Fruit fly (Drosophila melanogaster) whole organism, embryonic: ENCODE data around the gene CG43354.

ENCODE experiments used
- BEAF-32 ChIP-seq: fragments of 200-800 bp; sonication (Bioruptor generic); optimal IDR thresholded peaks from 3 replicates; lab custom pipeline; 2017; ENCODE audit warnings: missing biosample characterization, missing genetic modification characterization, mild to moderate bottlenecking, moderate library complexity, missing genetic modification reagents
- CG10979 ChIP-seq: fragments of 200-800 bp; sonication (Bioruptor generic); optimal IDR thresholded peaks from 2 replicates; lab custom pipeline; 2018; ENCODE audit warnings: missing biosample characterization, mild to moderate bottlenecking, missing genetic modification characterization, moderate library complexity
- CG11504 ChIP-seq: fragments of 200-800 bp; sonication (Bioruptor generic); optimal IDR thresholded peaks from 3 replicates; lab custom pipeline; 2019; ENCODE audit warnings: missing biosample characterization, mild to moderate bottlenecking, missing genetic modification characterization, moderate library complexity
- CG13894 ChIP-seq: fragments of 200-800 bp; sonication (Bioruptor generic); optimal IDR thresholded peaks from 3 replicates; lab custom pipeline; 2018; ENCODE audit warnings: missing biosample characterization, mild to moderate bottlenecking, missing genetic modification characterization, moderate library complexity
- CG14965 ChIP-seq: fragments of 200-800 bp; sonication (Bioruptor generic); optimal IDR thresholded peaks from 2 replicates; lab custom pipeline; 2016; ENCODE audit warnings: missing biosample characterization, missing genetic modification characterization, borderline replicate concordance
- CG17361 ChIP-seq: fragments of 200-800 bp; sonication (Bioruptor generic); IDR thresholded peaks from 3 replicates; pipeline ENCODE4 v1.3.6; 2022; ENCODE audit warnings: missing biosample characterization, missing genetic modification characterization
- CG17802 ChIP-seq: fragments of 200-800 bp; sonication (Bioruptor generic); optimal IDR thresholded peaks from 2 replicates; lab custom pipeline; 2018; ENCODE audit warnings: missing biosample characterization, mild to moderate bottlenecking, missing genetic modification characterization, moderate library complexity
- CG1792 ChIP-seq: fragments of 200-800 bp; sonication (Bioruptor generic); optimal IDR thresholded peaks from 2 replicates; lab custom pipeline; 2016; ENCODE audit warnings: missing biosample characterization, missing genetic modification characterization
- CG18599 ChIP-seq: fragments of 200-800 bp; sonication (Bioruptor generic); optimal IDR thresholded peaks from 3 replicates; lab custom pipeline; 2017; ENCODE audit warnings: missing biosample characterization, missing genetic modification characterization, mild to moderate bottlenecking, moderate library complexity, missing genetic modification reagents
- CG2199 ChIP-seq: fragments of 200-800 bp; sonication (Bioruptor generic); IDR thresholded peaks from 3 replicates; pipeline ENCODE4 v1.3.6; 2022; ENCODE audit warnings: missing biosample characterization, missing genetic modification characterization
- CG33557 ChIP-seq: fragments of 200-800 bp; sonication (Bioruptor generic); optimal IDR thresholded peaks from 2 replicates; lab custom pipeline; 2019; ENCODE audit warnings: missing biosample characterization, mild to moderate bottlenecking, missing genetic modification characterization, moderate library complexity
- CG3407 ChIP-seq: fragments of 200-800 bp; sonication (Bioruptor generic); optimal IDR thresholded peaks from 2 replicates; lab custom pipeline; 2018; ENCODE audit warnings: missing biosample characterization, mild to moderate bottlenecking, missing genetic modification characterization
- CG6272 ChIP-seq: fragments of 200-800 bp; sonication (Bioruptor generic); IDR thresholded peaks from 2 replicates; pipeline ENCODE4 v1.3.6; 2022; ENCODE audit warnings: missing biosample characterization, missing genetic modification characterization
- CG6683 ChIP-seq: fragments of 200-800 bp; sonication (Bioruptor generic); optimal IDR thresholded peaks from 2 replicates; lab custom pipeline; 2017; ENCODE audit warnings: missing biosample characterization, mild to moderate bottlenecking, missing genetic modification characterization, missing genetic modification reagents
- CG7928 ChIP-seq: fragments of 200-800 bp; sonication (Bioruptor generic); optimal IDR thresholded peaks from 2 replicates; lab custom pipeline; 2017; ENCODE audit warnings: missing biosample characterization, mild to moderate bottlenecking, missing genetic modification characterization
- CG8388 ChIP-seq: fragments of 200-800 bp; sonication (Bioruptor generic); optimal IDR thresholded peaks from 2 replicates; lab custom pipeline; 2019; ENCODE audit warnings: missing biosample characterization, mild to moderate bottlenecking, missing genetic modification characterization, moderate library complexity
- CG9215 ChIP-seq: fragments of 200-800 bp; sonication (Bioruptor generic); IDR thresholded peaks from 2 replicates; pipeline ENCODE4 v1.3.6; 2022; ENCODE audit warnings: missing biosample characterization, missing genetic modification characterization
- CG9609 ChIP-seq: fragments of 200-800 bp; sonication (Bioruptor generic); optimal IDR thresholded peaks from 3 replicates; lab custom pipeline; 2016; ENCODE audit warnings: missing biosample characterization, missing genetic modification characterization
- CG9797 ChIP-seq: fragments of 200-800 bp; sonication (Bioruptor generic); optimal IDR thresholded peaks from 3 replicates; lab custom pipeline; 2018; ENCODE audit warnings: missing biosample characterization, mild to moderate bottlenecking, missing genetic modification characterization
- CG9932 ChIP-seq: fragments of 200-800 bp; sonication (Bioruptor generic); IDR thresholded peaks from 2 replicates; pipeline ENCODE4 v1.3.6; 2022; ENCODE audit warnings: missing biosample characterization, missing genetic modification characterization
- Chrac-16 ChIP-seq: fragments of 200-800 bp; sonication (Bioruptor generic); optimal IDR thresholded peaks from 3 replicates; lab custom pipeline; 2016; ENCODE audit warnings: missing biosample characterization, missing genetic modification characterization
- CoRest ChIP-seq: fragments of 200-800 bp; sonication (Bioruptor generic); optimal IDR thresholded peaks from 3 replicates; lab custom pipeline; 2018; ENCODE audit warnings: missing biosample characterization, mild to moderate bottlenecking, missing genetic modification characterization, moderate library complexity
- Dad ChIP-seq: fragments of 200-800 bp; sonication (Bioruptor generic); optimal IDR thresholded peaks from 3 replicates; lab custom pipeline; 2016; ENCODE audit warnings: missing biosample characterization, missing genetic modification characterization
- Dp ChIP-seq: fragments of 200-800 bp; sonication (Bioruptor generic); optimal IDR thresholded peaks from 2 replicates; lab custom pipeline; 2018; ENCODE audit warnings: missing biosample characterization, mild to moderate bottlenecking, missing genetic modification characterization, moderate library complexity
- Drgx ChIP-seq: fragments of 200-800 bp; sonication (Bioruptor generic); IDR thresholded peaks from 2 replicates; pipeline ENCODE4 v1.3.6; 2022; ENCODE audit warnings: missing biosample characterization, missing genetic modification characterization
- Ets65A ChIP-seq: fragments of 200-800 bp; sonication (Bioruptor generic); peaks from one replicate; lab custom pipeline; 2016; ENCODE audit warnings: missing biosample characterization, missing genetic modification characterization
- Hr51 ChIP-seq, 2 experiments: fragments of 200-800 bp; sonication (Bioruptor generic); optimal IDR thresholded peaks; 2 replicates in 1 of 2; 3 replicates in 1 of 2; lab custom pipeline; 2016 to 2018; ENCODE audit warnings: missing biosample characterization in 2 of 2, missing genetic modification characterization in 2 of 2, mild to moderate bottlenecking in 1 of 2, moderate library complexity in 1 of 2
- MESR4 ChIP-seq: fragments of 200-800 bp; sonication (Bioruptor generic); optimal IDR thresholded peaks from 2 replicates; lab custom pipeline; 2018; ENCODE audit warnings: missing biosample characterization, mild to moderate bottlenecking, missing genetic modification characterization, moderate library complexity
- Mes4 ChIP-seq: fragments of 200-800 bp; sonication (Bioruptor generic); optimal IDR thresholded peaks from 2 replicates; lab custom pipeline; 2016; ENCODE audit warnings: missing biosample characterization, missing genetic modification characterization
- Nf-YB ChIP-seq: fragments of 200-800 bp; sonication (Bioruptor generic); optimal IDR thresholded peaks from 3 replicates; lab custom pipeline; 2019; ENCODE audit warnings: missing biosample characterization, mild to moderate bottlenecking, missing genetic modification characterization, moderate library complexity
- Ravus ChIP-seq: fragments of 200-800 bp; sonication (Bioruptor generic); IDR thresholded peaks from 2 replicates; pipeline ENCODE4 v1.3.6; 2022; ENCODE audit warnings: missing biosample characterization, missing genetic modification characterization
- Rfx ChIP-seq: fragments of 200-800 bp; sonication (Bioruptor generic); IDR thresholded peaks from 2 replicates; pipeline ENCODE4 v1.3.6; 2022; ENCODE audit warnings: missing biosample characterization, missing genetic modification characterization
- Six4 ChIP-seq: fragments of 200-800 bp; sonication (Bioruptor generic); optimal IDR thresholded peaks from 2 replicates; lab custom pipeline; 2016; ENCODE audit warnings: missing biosample characterization, missing genetic modification characterization
- Sry-β ChIP-seq: fragments of 200-800 bp; sonication (Bioruptor generic); optimal IDR thresholded peaks from 2 replicates; lab custom pipeline; 2018; ENCODE audit warnings: missing biosample characterization, mild to moderate bottlenecking, missing genetic modification characterization, moderate library complexity
- abd-A ChIP-seq: fragments of 200-800 bp; sonication (Bioruptor generic); optimal IDR thresholded peaks from 3 replicates; lab custom pipeline; 2019; ENCODE audit warnings: missing biosample characterization, mild to moderate bottlenecking, missing genetic modification characterization, moderate library complexity
- br ChIP-seq: fragments of >200 bp; optimal IDR thresholded peaks from 2 replicates; lab custom pipeline; 2017
- dm ChIP-seq: fragments of 200-800 bp; sonication (Bioruptor generic); optimal IDR thresholded peaks from 3 replicates; lab custom pipeline; 2016; ENCODE audit warnings: missing biosample characterization, missing genetic modification characterization
- fd96Cb ChIP-seq: fragments of 200-800 bp; sonication (Bioruptor generic); optimal IDR thresholded peaks from 2 replicates; lab custom pipeline; 2018; ENCODE audit warnings: missing biosample characterization, mild to moderate bottlenecking, missing genetic modification characterization, moderate library complexity
- gt ChIP-seq: fragments of 200-800 bp; sonication (Bioruptor generic); IDR thresholded peaks from 2 replicates; pipeline ENCODE4 v1.3.6; 2022; ENCODE audit warnings: missing biosample characterization, missing genetic modification characterization
- jumu ChIP-seq: fragments of 200-800 bp; sonication (Bioruptor generic); optimal IDR thresholded peaks from 3 replicates; lab custom pipeline; 2016; ENCODE audit warnings: missing biosample characterization, missing genetic modification characterization
- lola ChIP-seq, 3 experiments: fragments of >200 bp in 2 of 3; fragments of 200-800 bp in 1 of 3; sonication (Bioruptor generic) in 1 of 3; optimal IDR thresholded peaks; 2 replicates each; lab custom pipeline; 2017 to 2019; ENCODE audit warnings: missing biosample characterization in 3 of 3, missing genetic modification characterization in 3 of 3, mild to moderate bottlenecking in 1 of 3, moderate library complexity in 1 of 3
- mirr ChIP-seq: fragments of 200-800 bp; sonication (Bioruptor generic); optimal IDR thresholded peaks from 3 replicates; lab custom pipeline; 2018; ENCODE audit warnings: missing biosample characterization, mild to moderate bottlenecking, missing genetic modification characterization
- nerfin-1 ChIP-seq: fragments of 200-800 bp; sonication (Bioruptor generic); optimal IDR thresholded peaks from 3 replicates; lab custom pipeline; 2019; ENCODE audit warnings: missing biosample characterization, mild to moderate bottlenecking, missing genetic modification characterization, moderate library complexity
- psq ChIP-seq: fragments of 200-800 bp; sonication (Bioruptor generic); optimal IDR thresholded peaks from 2 replicates; lab custom pipeline; 2017; ENCODE audit warnings: missing biosample characterization, missing genetic modification characterization
- slbo ChIP-seq: fragments of 200-800 bp; sonication (Bioruptor generic); IDR thresholded peaks from 2 replicates; pipeline ENCODE4 v1.3.6; 2022; ENCODE audit warnings: missing biosample characterization, missing genetic modification characterization
- tll ChIP-seq, 2 experiments: fragments of 200-800 bp in 1 of 2; fragments of >200 bp in 1 of 2; sonication (Bioruptor generic) in 1 of 2; optimal IDR thresholded peaks; 2 replicates each; lab custom pipeline; 2017 to 2019; ENCODE audit warnings: missing biosample characterization in 2 of 2, missing genetic modification characterization in 2 of 2, mild to moderate bottlenecking in 1 of 2, moderate library complexity in 1 of 2
- toy ChIP-seq: fragments of 200-800 bp; sonication (Bioruptor generic); IDR thresholded peaks from 2 replicates; pipeline ENCODE4 v1.3.6; 2022; ENCODE audit warnings: missing biosample characterization, missing genetic modification characterization
- yki ChIP-seq: fragments of >200 bp; optimal IDR thresholded peaks from 3 replicates; lab custom pipeline; 2018

Gene CG43354

DNA sequence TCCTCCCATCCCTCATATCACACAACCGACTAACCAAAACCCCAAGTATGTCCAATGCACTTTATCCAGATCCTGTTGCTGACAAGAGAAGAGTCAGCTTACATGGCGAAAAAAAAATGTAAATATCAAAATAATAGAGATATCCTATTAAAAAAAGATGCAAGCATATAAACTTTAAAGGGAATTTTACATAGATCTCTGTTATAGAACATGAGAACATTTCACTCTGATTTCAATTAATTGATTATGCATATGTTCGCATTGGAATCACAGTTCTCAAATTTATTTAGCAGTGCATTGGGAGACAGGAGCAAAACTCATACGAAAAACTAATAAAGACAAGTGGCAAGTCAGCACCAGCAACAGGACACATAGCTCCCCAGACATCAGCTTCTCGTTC lies 1.4 kb downstream of the CG43354 start (continued):
- no peak for TF ChIP-seq CG9609 (GFP tag; lab: Kevin White, UChicago)
- TF ChIP-seq CG8388, result no peak
- TF ChIP-seq CG14965, result no peak
- TF ChIP-seq Hr51 (GFP tag; optimal IDR thresholded peaks at IDR 0.05; lab: Kevin White, UChicago), result peak in 1 of 2 experiments; percentile 26
- TF ChIP-seq Dad (GFP tag; lab: Kevin White, UChicago), result no peak
- TF ChIP-seq lola (GFP tag; optimal IDR thresholded peaks at IDR 0.05; lab: Kevin White, UChicago), result peak in 1 of 3 experiments; percentile 0
- peak; percentile 32 for TF ChIP-seq Ets65A (GFP tag; lab: Kevin White, UChicago)

DNA sequence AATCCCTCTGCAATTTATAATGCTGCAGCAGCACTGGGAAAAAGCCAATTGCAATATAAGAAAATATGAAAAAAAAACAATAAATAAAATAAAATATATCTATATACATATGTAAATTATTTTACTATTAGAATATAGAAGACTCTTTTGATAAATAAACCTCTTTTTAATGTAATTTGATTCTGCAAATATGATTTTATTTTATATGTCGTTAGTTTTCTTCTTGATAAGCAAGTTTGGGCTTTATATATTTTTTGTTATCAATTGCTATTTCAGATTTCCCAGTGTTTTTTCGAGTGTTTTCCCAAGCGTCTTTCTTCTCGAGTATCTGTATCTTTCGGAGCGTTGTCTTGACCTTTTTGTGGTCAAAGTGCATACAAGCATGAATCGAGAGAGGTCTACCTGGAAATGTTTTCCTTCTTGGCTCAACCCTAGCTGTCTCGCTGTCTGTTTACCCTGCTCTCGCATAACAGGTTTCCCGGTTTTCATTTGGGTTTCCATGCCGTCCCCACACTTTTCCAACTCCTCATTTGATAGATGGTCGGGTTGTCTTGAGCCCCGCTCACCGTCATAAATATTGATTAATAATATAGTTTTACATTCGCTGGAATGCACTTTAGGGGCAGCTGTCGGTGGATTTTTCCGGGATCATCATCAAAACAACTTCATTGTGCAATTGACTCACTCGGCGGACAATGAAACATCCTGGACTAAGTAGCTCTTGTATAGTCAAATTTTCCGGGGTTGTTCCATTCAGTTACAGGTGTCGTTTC lies 4.0 kb downstream of the CG43354 start:
- TF ChIP-seq Chrac-16 (GFP tag; lab: Kevin White, UChicago), result peak; percentile 32
- peak; percentile 34 for TF ChIP-seq CG11504 (tag; lab: Kevin White, UChicago)
- no peak for TF ChIP-seq Drgx (GFP tag; lab: Robert Waterston, UW)
- TF ChIP-seq CG1792, result no peak
- peak; percentile 95 for TF ChIP-seq CG17361 (GFP tag; lab: Robert Waterston, UW)
- no peak for TF ChIP-seq yki (lab: Kevin White, UChicago)
- TF ChIP-seq tll (GFP tag; optimal IDR thresholded peaks at IDR 0.05; lab: Kevin White, UChicago), result no peak
- TF ChIP-seq jumu (GFP tag; lab: Kevin White, UChicago), result no peak
- no peak for TF ChIP-seq CG7928 (GFP tag; lab: Kevin White, UChicago)
- TF ChIP-seq CG18599 (GFP tag; lab: Kevin White, UChicago), result peak; percentile 25
- TF ChIP-seq CG10979 (tag; lab: Kevin White, UChicago), result peak; percentile 95
- TF ChIP-seq Rfx (GFP tag; lab: Robert Waterston, UW), result no peak
- TF ChIP-seq slbo, result no peak
- TF ChIP-seq MESR4, result no peak
- peak; percentile 72 for TF ChIP-seq nerfin-1 (tag; lab: Kevin White, UChicago)
- TF ChIP-seq mirr, result no peak
- TF ChIP-seq CG33557 (GFP tag; lab: Kevin White, UChicago), result peak; percentile 93
- no peak for TF ChIP-seq CG9932 (GFP tag; lab: Robert Waterston, UW)
- no peak for TF ChIP-seq toy (GFP tag; lab: Robert Waterston, UW)
- no peak for TF ChIP-seq CG6683 (GFP tag; lab: Kevin White, UChicago)
- TF ChIP-seq CoRest, result peak; percentile 76
- TF ChIP-seq br (lab: Kevin White, UChicago), result no peak
- TF ChIP-seq CG9797 (GFP tag; lab: Kevin White, UChicago), result no peak
- 0 out of 2 replicates have a peak, but pooled peaks have one; percentile 30 for TF ChIP-seq gt (GFP tag; lab: Robert Waterston, UW)
- TF ChIP-seq Dp (GFP tag; lab: Kevin White, UChicago), result no peak
- no peak for TF ChIP-seq Ravus
- TF ChIP-seq CG17802 (tag; lab: Kevin White, UChicago), result no peak
- peak; percentile 38; the same call in 1 of the 2 replicates for TF ChIP-seq CG6272 (GFP tag; lab: Robert Waterston, UW)
- peak; percentile 10 for TF ChIP-seq psq (GFP tag; lab: Kevin White, UChicago)
- TF ChIP-seq Sry-β, result no peak
- peak; percentile 48 for TF ChIP-seq CG3407 (GFP tag; lab: Kevin White, UChicago)
- TF ChIP-seq BEAF-32, result no peak
- TF ChIP-seq fd96Cb (tag; lab: Kevin White, UChicago), result peak; percentile 85
- TF ChIP-seq Nf-YB (GFP tag; lab: Kevin White, UChicago), result peak; percentile 66
- peak; percentile 46 for TF ChIP-seq Six4 (GFP tag; lab: Kevin White, UChicago)
- no peak for TF ChIP-seq Ets65A (GFP tag; lab: Kevin White, UChicago)
- 0 out of 3 replicates have a peak, but pooled peaks have one; percentile 32 for TF ChIP-seq CG2199 (GFP tag; lab: Robert Waterston, UW)
- no peak for TF ChIP-seq abd-A (tag; lab: Kevin White, UChicago)
- TF ChIP-seq Mes4, result no peak
- TF ChIP-seq dm, result no peak
- TF ChIP-seq CG13894 (tag; lab: Kevin White, UChicago), result no peak
- no peak for TF ChIP-seq CG9215
